Fruit fly (Drosophila melanogaster): Measurements from ENCODE around the gene CG1677.

The CG1677 gene

dm6 chrX:7302329-7302728 lies 103.3 kb downstream of the CG1677 start (continued):
- TF ChIP-seq ss (GFP tag; optimal IDR thresholded peaks at IDR 0.05), result peak; percentile 83 to 88
- TF ChIP-seq CG31627 (GFP tag; optimal IDR thresholded peaks at IDR 0.05), result peak; percentile 95
- TF ChIP-seq CG34406 (GFP tag; optimal IDR thresholded peaks at IDR 0.05), result peak; percentile 92
- peak; percentile 95 for TF ChIP-seq CG10669 (GFP tag; optimal IDR thresholded peaks at IDR 0.05)
- TF ChIP-seq Gug (GFP tag; IDR thresholded peaks at IDR 0.05), result peak; percentile 83
- peak; percentile 95 for TF ChIP-seq OdsH (GFP tag; optimal IDR thresholded peaks at IDR 0.05)
- TF ChIP-seq CG3032 (tag; optimal IDR thresholded peaks at IDR 0.05), result peak; percentile 92
- peak; percentile 83 for TF ChIP-seq CG32006 (GFP tag; optimal IDR thresholded peaks at IDR 0.05)

- peak; percentile 56; the same call in 2 of the 3 replicates for TF ChIP-seq CG8119 (GFP tag; IDR thresholded peaks at IDR 0.05)
- peak; percentile 75 for TF ChIP-seq CG10631 (GFP tag; optimal IDR thresholded peaks at IDR 0.05)
- peak; percentile 87 for TF ChIP-seq CG6808 (GFP tag; optimal IDR thresholded peaks at IDR 0.05)
- peak; percentile 42 for TF ChIP-seq CG11902 (GFP tag; optimal IDR thresholded peaks at IDR 0.05)
- TF ChIP-seq Sox14 (GFP tag; optimal IDR thresholded peaks at IDR 0.05), result peak; percentile 82
- TF ChIP-seq Sox102F (GFP tag; optimal IDR thresholded peaks at IDR 0.05), result peak; percentile 63
- peak; percentile 38 to 89 for TF ChIP-seq salr (GFP tag; optimal IDR thresholded peaks at IDR 0.05)
- peak; percentile 86 for TF ChIP-seq lz (GFP tag; optimal IDR thresholded peaks at IDR 0.05)
- TF ChIP-seq CG11762 (GFP tag; optimal IDR thresholded peaks at IDR 0.05; ENCODE audit: insufficient read depth), result peak; percentile 78
- peak; percentile 94 for TF ChIP-seq Eip78C (GFP tag)
- peak; percentile 72 for TF ChIP-seq acj6 (GFP tag; optimal IDR thresholded peaks at IDR 0.05)
- TF ChIP-seq achi (GFP tag; optimal IDR thresholded peaks at IDR 0.05), result peak; percentile 74
- peak; percentile 81 for TF ChIP-seq OdsH (GFP tag; optimal IDR thresholded peaks at IDR 0.05)
- TF ChIP-seq cyc (GFP tag; optimal IDR thresholded peaks at IDR 0.05), result peak; percentile 78
- TF ChIP-seq Lpt (GFP tag; optimal IDR thresholded peaks at IDR 0.05), result peak; percentile 0
- TF ChIP-seq CG34406 (GFP tag; optimal IDR thresholded peaks at IDR 0.05), result peak; percentile 62
- peak; percentile 88 for TF ChIP-seq CG6276 (GFP tag; optimal IDR thresholded peaks at IDR 0.05)
- peak; percentile 71 for TF ChIP-seq CG3919 (GFP tag; optimal IDR thresholded peaks at IDR 0.05)
- TF ChIP-seq CG4318 (GFP tag; optimal IDR thresholded peaks at IDR 0.05), result peak; percentile 79
- TF ChIP-seq fkh (GFP tag; optimal IDR thresholded peaks at IDR 0.05), result no peak
- TF ChIP-seq CG6163 (GFP tag; IDR thresholded peaks at IDR 0.05), result peak; percentile 86
- peak; percentile 50 for TF ChIP-seq CG8319 (GFP tag; optimal IDR thresholded peaks at IDR 0.05)
- TF ChIP-seq CG16779 (tag; optimal IDR thresholded peaks at IDR 0.05), result peak; percentile 53
- TF ChIP-seq CG6792 (GFP tag; optimal IDR thresholded peaks at IDR 0.05), result peak; percentile 69
- TF ChIP-seq CG31627 (GFP tag; optimal IDR thresholded peaks at IDR 0.05), result peak; percentile 85
- TF ChIP-seq Hr39 (GFP tag; optimal IDR thresholded peaks at IDR 0.05), result peak; percentile 76
- TF ChIP-seq dac (GFP tag; optimal IDR thresholded peaks at IDR 0.05), result peak; percentile 26
- peak; percentile 77 for TF ChIP-seq Sox15 (GFP tag; optimal IDR thresholded peaks at IDR 0.05)
- TF ChIP-seq svp (GFP tag), result peak; percentile 78
- no peak for TF ChIP-seq ss (GFP tag; optimal IDR thresholded peaks at IDR 0.05)
- peak; percentile 84 for TF ChIP-seq pdm3 (GFP tag; optimal IDR thresholded peaks at IDR 0.05)
- peak; percentile 84 for TF ChIP-seq Smox (GFP tag; optimal IDR thresholded peaks at IDR 0.05)
- peak; percentile 89 for TF ChIP-seq esn (GFP tag; optimal IDR thresholded peaks at IDR 0.05)
- TF ChIP-seq CG7368 (GFP tag; optimal IDR thresholded peaks at IDR 0.05), result peak; percentile 58
- peak; percentile 74 for TF ChIP-seq Eip93F (GFP tag; optimal IDR thresholded peaks at IDR 0.05)
- peak; percentile 75 for TF ChIP-seq vri (GFP tag; optimal IDR thresholded peaks at IDR 0.05)
- peak; percentile 69 for TF ChIP-seq CG8632 (GFP tag; optimal IDR thresholded peaks at IDR 0.05)
- peak; percentile 57 for TF ChIP-seq Ets96B (tag; optimal IDR thresholded peaks at IDR 0.05)
- TF ChIP-seq Gug (GFP tag; IDR thresholded peaks at IDR 0.05), result peak; percentile 65
- TF ChIP-seq CG10669 (GFP tag; optimal IDR thresholded peaks at IDR 0.05), result peak; percentile 73
- TF ChIP-seq dsx (GFP tag; optimal IDR thresholded peaks at IDR 0.05; ENCODE audit: poor library complexity, severe bottlenecking), result peak; percentile 38
- TF ChIP-seq Eip75B (GFP tag; optimal IDR thresholded peaks at IDR 0.05), result peak; percentile 83
- no peak for TF ChIP-seq CG6854 (GFP tag; optimal IDR thresholded peaks at IDR 0.05)
- TF ChIP-seq spab (GFP tag; optimal IDR thresholded peaks at IDR 0.05), result peak; percentile 79
These were observed 104.0 kb downstream of the CG1677 start for dm6 chrX:7301351-7302328.

Data from whole organism, prepupa.